Worm (Caenorhabditis elegans) whole organism, young adult: ENCODE data around the gene C15F1.2.

Experiments
- aptf-2 ChIP-seq: fragments of 200-800 bp; sonication (Bioruptor generic); conservative IDR thresholded peaks from 2 replicates; pipeline ENCODE4 v1.3.6; 2022; ENCODE audit warnings: missing genetic modification reagents, missing genetic modification characterization, missing compliant biosample characterization
- atf-7 ChIP-seq: sonication (generic microtip); optimal IDR thresholded peaks from 2 replicates; lab custom pipeline; 2017; ENCODE audit warnings: mild to moderate bottlenecking, missing genetic modification characterization, missing compliant biosample characterization

DNA sequence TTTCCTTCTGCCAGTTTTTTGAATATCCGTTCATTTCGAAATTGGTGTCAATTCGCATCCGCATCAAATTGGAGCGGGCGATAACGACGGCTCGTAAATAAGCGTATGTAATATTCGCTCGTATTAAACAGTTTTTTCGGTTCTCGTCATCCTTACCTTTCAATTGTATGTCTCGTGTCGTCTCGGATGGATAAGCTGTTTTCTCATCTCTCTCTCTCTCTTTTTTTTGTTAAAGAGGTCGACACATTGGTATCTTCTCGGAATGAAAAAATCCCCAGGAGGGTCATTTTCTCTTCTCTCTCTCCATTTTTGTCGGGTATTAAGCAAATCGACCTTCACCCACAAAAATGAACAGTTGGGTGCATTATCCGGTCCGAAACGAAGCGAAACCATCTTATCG, 845 bp upstream of the C15F1.2 start:
- no peak for TF ChIP-seq aptf-2 (GFP tag; lab: Robert Waterston, UW)
- no peak for TF ChIP-seq atf-7
